Fruit fly (Drosophila melanogaster) whole organism, embryonic: Measurements from ENCODE around the gene CG13407.

Experiments used
- ATbp ChIP-seq: fragments of 200-800 bp; sonication (Bioruptor generic); optimal IDR thresholded peaks from 2 replicates; lab custom pipeline; 2017; ENCODE audit warnings: missing biosample characterization, mild to moderate bottlenecking, missing genetic modification characterization, missing genetic modification reagents
- B-H2 ChIP-seq: fragments of 200-800 bp; sonication (Bioruptor generic); optimal IDR thresholded peaks from 2 replicates; lab custom pipeline; 2018; ENCODE audit warnings: missing biosample characterization, mild to moderate bottlenecking, missing genetic modification characterization
- Bgb ChIP-seq: fragments of 200-800 bp; sonication (Bioruptor generic); IDR thresholded peaks from 2 replicates; pipeline ENCODE4 v1.3.6; 2022; ENCODE audit warnings: missing biosample characterization, missing genetic modification characterization; ENCODE audit not compliant: partially characterized antibody
- CG10565 ChIP-seq: fragments of 200-800 bp; sonication (Bioruptor generic); optimal IDR thresholded peaks from 3 replicates; lab custom pipeline; 2016; ENCODE audit warnings: missing biosample characterization, mild to moderate bottlenecking, missing genetic modification characterization
- CG13287 ChIP-seq: fragments of 200-800 bp; sonication (Bioruptor generic); IDR thresholded peaks from 2 replicates; pipeline ENCODE4 v1.3.6; 2022; ENCODE audit warnings: missing biosample characterization, missing genetic modification characterization; ENCODE audit not compliant: partially characterized antibody
- CG15479 ChIP-seq: fragments of 200-800 bp; sonication (Bioruptor generic); optimal IDR thresholded peaks from 3 replicates; lab custom pipeline; 2019; ENCODE audit warnings: missing biosample characterization, mild to moderate bottlenecking, missing genetic modification characterization, moderate library complexity
- CG15696 ChIP-seq: fragments of 200-800 bp; sonication (Bioruptor generic); optimal IDR thresholded peaks from 2 replicates; lab custom pipeline; 2019; ENCODE audit warnings: missing biosample characterization, mild to moderate bottlenecking, missing genetic modification characterization, moderate library complexity
- CG16813 ChIP-seq: fragments of 200-800 bp; sonication (Bioruptor generic); IDR thresholded peaks from 3 replicates; pipeline ENCODE4 v1.3.6; 2022; ENCODE audit warnings: missing biosample characterization, missing genetic modification characterization; ENCODE audit not compliant: partially characterized antibody
- CG17385 ChIP-seq: fragments of 200-800 bp; sonication (Bioruptor generic); optimal IDR thresholded peaks from 3 replicates; lab custom pipeline; 2018; ENCODE audit warnings: missing biosample characterization, mild to moderate bottlenecking, missing genetic modification characterization
- CG18619 ChIP-seq: fragments of 200-800 bp; sonication (Bioruptor generic); optimal IDR thresholded peaks from 3 replicates; lab custom pipeline; 2017; ENCODE audit warnings: missing biosample characterization, mild to moderate bottlenecking, missing genetic modification characterization
- CG30020 ChIP-seq: fragments of 200-800 bp; optimal IDR thresholded peaks from 2 replicates; lab custom pipeline; 2019; ENCODE audit warnings: missing biosample characterization, mild to moderate bottlenecking, missing genetic modification characterization, moderate library complexity
- CG3838 ChIP-seq: fragments of 200-800 bp; sonication (Bioruptor generic); optimal IDR thresholded peaks from 3 replicates; lab custom pipeline; 2016; ENCODE audit warnings: missing biosample characterization, missing genetic modification characterization
- CG4360 ChIP-seq: fragments of 200-800 bp; sonication (Bioruptor generic); IDR thresholded peaks from 2 replicates; pipeline ENCODE4 v1.3.6; 2022; ENCODE audit warnings: missing biosample characterization, missing genetic modification characterization
- CG4730 ChIP-seq: fragments of 200-800 bp; sonication (Bioruptor generic); IDR thresholded peaks from 2 replicates; pipeline ENCODE4 v1.3.6; 2022; ENCODE audit warnings: missing biosample characterization, missing genetic modification characterization
- CG6689 ChIP-seq: fragments of 200-800 bp; sonication (Bioruptor generic); IDR thresholded peaks from 2 replicates; pipeline ENCODE4 v1.3.6; 2022; ENCODE audit warnings: missing biosample characterization, missing genetic modification characterization
- CG7357 ChIP-seq: fragments of 200-800 bp; sonication (Bioruptor generic); IDR thresholded peaks from 3 replicates; pipeline ENCODE4 v1.3.6; 2022; ENCODE audit warnings: missing biosample characterization, missing genetic modification characterization
- CG7963 ChIP-seq: fragments of 200-800 bp; sonication (Bioruptor generic); IDR thresholded peaks from 3 replicates; pipeline ENCODE4 v1.3.6; 2022; ENCODE audit warnings: missing biosample characterization, missing genetic modification characterization; ENCODE audit not compliant: partially characterized antibody
- CG9215 ChIP-seq: fragments of 200-800 bp; sonication (Bioruptor generic); IDR thresholded peaks from 2 replicates; pipeline ENCODE4 v1.3.6; 2022; ENCODE audit warnings: missing biosample characterization, missing genetic modification characterization
- CG9727 ChIP-seq: fragments of 200-800 bp; sonication (Bioruptor generic); optimal IDR thresholded peaks from 3 replicates; lab custom pipeline; 2017; ENCODE audit warnings: missing biosample characterization, mild to moderate bottlenecking, missing genetic modification characterization
- D ChIP-seq, 2 experiments: fragments of 200-800 bp in 1 of 2; fragments of >200 bp in 1 of 2; sonication (Bioruptor generic) in 1 of 2; optimal IDR thresholded peaks; 2 replicates in 1 of 2; 3 replicates in 1 of 2; lab custom pipeline; 2017; ENCODE audit warnings: mild to moderate bottlenecking in 1 of 2, missing biosample characterization in 1 of 2, missing genetic modification characterization in 1 of 2, missing genetic modification reagents in 1 of 2
- ERR ChIP-seq: fragments of 200-800 bp; sonication (Bioruptor generic); optimal IDR thresholded peaks from 2 replicates; lab custom pipeline; 2016; ENCODE audit warnings: missing biosample characterization, missing genetic modification characterization
- Ets97D ChIP-seq: fragments of 200-800 bp; sonication (Bioruptor generic); optimal IDR thresholded peaks from 3 replicates; lab custom pipeline; 2016; ENCODE audit warnings: missing biosample characterization, missing genetic modification characterization
- Fer3 ChIP-seq: fragments of 200-800 bp; sonication (Bioruptor generic); optimal IDR thresholded peaks from 2 replicates; lab custom pipeline; 2018; ENCODE audit warnings: missing biosample characterization, mild to moderate bottlenecking, missing genetic modification characterization, moderate library complexity
- H15 ChIP-seq: fragments of 200-800 bp; sonication (Bioruptor generic); IDR thresholded peaks from 3 replicates; pipeline ENCODE4 v1.3.6; 2022; ENCODE audit warnings: missing biosample characterization, missing genetic modification characterization
- Hr3 ChIP-seq: fragments of 200-800 bp; sonication (Bioruptor generic); optimal IDR thresholded peaks from 3 replicates; lab custom pipeline; 2016; ENCODE audit warnings: missing biosample characterization, missing genetic modification characterization
- Jarid2 ChIP-seq: fragments of 200-800 bp; sonication (Bioruptor generic); optimal IDR thresholded peaks from 3 replicates; lab custom pipeline; 2017; ENCODE audit warnings: mild to moderate bottlenecking, missing biosample characterization, missing genetic modification reagents, missing genetic modification characterization
- Lhr ChIP-seq: fragments of 200-800 bp; sonication (Bioruptor generic); optimal IDR thresholded peaks from 3 replicates; lab custom pipeline; 2017; ENCODE audit warnings: mild to moderate bottlenecking, missing biosample characterization, missing genetic modification reagents, missing genetic modification characterization
- NC2α ChIP-seq: fragments of 200-800 bp; sonication (Bioruptor generic); optimal IDR thresholded peaks from 2 replicates; lab custom pipeline; 2016; ENCODE audit warnings: missing biosample characterization, missing genetic modification characterization
- NFAT ChIP-seq: fragments of 200-800 bp; sonication (Bioruptor generic); IDR thresholded peaks from 2 replicates; pipeline ENCODE4 v1.3.6; 2022; ENCODE audit warnings: missing biosample characterization, missing genetic modification characterization
- Nf-YA ChIP-seq: fragments of 200-800 bp; sonication (Bioruptor generic); IDR thresholded peaks from 2 replicates; pipeline ENCODE4 v1.3.6; 2022; ENCODE audit warnings: missing biosample characterization, missing genetic modification characterization
- PHDP ChIP-seq: fragments of 200-800 bp; sonication (Bioruptor generic); optimal IDR thresholded peaks from 3 replicates; lab custom pipeline; 2018; ENCODE audit warnings: missing biosample characterization, mild to moderate bottlenecking, missing genetic modification characterization, moderate library complexity
- Poxn ChIP-seq: fragments of 200-800 bp; sonication (Bioruptor generic); IDR thresholded peaks from 2 replicates; pipeline ENCODE4 v1.3.6; 2022; ENCODE audit warnings: missing biosample characterization, missing genetic modification characterization
- Sry-β ChIP-seq: fragments of 200-800 bp; sonication (Bioruptor generic); optimal IDR thresholded peaks from 2 replicates; lab custom pipeline; 2018; ENCODE audit warnings: missing biosample characterization, mild to moderate bottlenecking, missing genetic modification characterization, moderate library complexity
- YL-1 ChIP-seq: fragments of 200-800 bp; sonication (Bioruptor generic); optimal IDR thresholded peaks from 3 replicates; lab custom pipeline; 2017; ENCODE audit warnings: missing biosample characterization, mild to moderate bottlenecking, missing genetic modification characterization
- ato ChIP-seq: fragments of 200-800 bp; sonication (Bioruptor generic); IDR thresholded peaks from 2 replicates; pipeline ENCODE4 v1.3.6; 2022; ENCODE audit warnings: missing biosample characterization, missing genetic modification characterization; ENCODE audit not compliant: partially characterized antibody
- corto ChIP-seq: fragments of 200-800 bp; sonication (Bioruptor generic); optimal IDR thresholded peaks from 2 replicates; lab custom pipeline; 2016; ENCODE audit warnings: missing biosample characterization, mild to moderate bottlenecking, missing genetic modification characterization, moderate library complexity
- en ChIP-seq: fragments of 200-800 bp; sonication (Bioruptor generic); optimal IDR thresholded peaks from 2 replicates; lab custom pipeline; 2016; ENCODE audit warnings: missing biosample characterization, missing genetic modification characterization
- grn ChIP-seq: fragments of 200-800 bp; sonication (Bioruptor generic); optimal IDR thresholded peaks from 3 replicates; lab custom pipeline; 2017; ENCODE audit warnings: missing biosample characterization, missing genetic modification characterization
- jing ChIP-seq: fragments of 200-800 bp; sonication (Bioruptor generic); optimal IDR thresholded peaks from 2 replicates; lab custom pipeline; 2018; ENCODE audit warnings: missing biosample characterization, mild to moderate bottlenecking, missing genetic modification characterization
- oc ChIP-seq: fragments of 200-800 bp; sonication (Bioruptor generic); optimal IDR thresholded peaks from 2 replicates; lab custom pipeline; 2018; ENCODE audit warnings: missing biosample characterization, mild to moderate bottlenecking, missing genetic modification characterization, moderate library complexity
- phol ChIP-seq: fragments of 200-800 bp; sonication (Bioruptor generic); optimal IDR thresholded peaks from 3 replicates; lab custom pipeline; 2018; ENCODE audit warnings: missing biosample characterization, mild to moderate bottlenecking, missing genetic modification characterization, moderate library complexity
- pzg ChIP-seq: fragments of 200-800 bp; sonication (Bioruptor generic); optimal IDR thresholded peaks from 3 replicates; lab custom pipeline; 2018; ENCODE audit warnings: missing biosample characterization, mild to moderate bottlenecking, missing genetic modification characterization, moderate library complexity
- ranshi ChIP-seq: fragments of 200-800 bp; sonication (Bioruptor generic); IDR thresholded peaks from 2 replicates; pipeline ENCODE4 v1.3.6; 2022; ENCODE audit warnings: missing biosample characterization, missing genetic modification characterization
- rib ChIP-seq: fragments of 200-800 bp; sonication (Bioruptor generic); IDR thresholded peaks from 2 replicates; pipeline ENCODE4 v1.3.6; 2022; ENCODE audit warnings: missing biosample characterization, missing genetic modification characterization
- sima ChIP-seq: fragments of 200-800 bp; sonication (Bioruptor generic); optimal IDR thresholded peaks from 2 replicates; lab custom pipeline; 2016; ENCODE audit warnings: missing biosample characterization, missing genetic modification characterization
- slp2 ChIP-seq: fragments of 200-800 bp; sonication (Bioruptor generic); optimal IDR thresholded peaks from 2 replicates; lab custom pipeline; 2016; ENCODE audit warnings: missing biosample characterization, missing genetic modification characterization
- sob ChIP-seq: fragments of 200-800 bp; sonication (Bioruptor generic); IDR thresholded peaks from 2 replicates; pipeline ENCODE4 v1.3.6; 2022; ENCODE audit warnings: missing biosample characterization, missing genetic modification characterization
- sug ChIP-seq: fragments of 200-800 bp; optimal IDR thresholded peaks from 2 replicates; lab custom pipeline; 2019; ENCODE audit warnings: missing biosample characterization, mild to moderate bottlenecking, missing genetic modification characterization, moderate library complexity
- toy ChIP-seq: fragments of 200-800 bp; sonication (Bioruptor generic); IDR thresholded peaks from 2 replicates; pipeline ENCODE4 v1.3.6; 2022; ENCODE audit warnings: missing biosample characterization, missing genetic modification characterization
- trh ChIP-seq: fragments of 200-800 bp; sonication (Bioruptor generic); optimal IDR thresholded peaks from 2 replicates; lab custom pipeline; 2016; ENCODE audit warnings: missing biosample characterization, missing genetic modification characterization

The CG13407 gene

dm6 chr3R:22108316-22108715 is 5.1 kb downstream of the CG13407 start (continued):
- TF ChIP-seq CG10565 (GFP tag; lab: Kevin White, UChicago) (no peak), Ets97D (GFP tag; lab: Kevin White, UChicago) (no peak), CG9215 (no peak), sob (GFP tag; lab: Robert Waterston, UW) (0 out of 2 replicates have a peak, but pooled peaks have one; percentile 34), rib (GFP tag; lab: Robert Waterston, UW) (no peak), CG16813 (no peak), phol (tag; lab: Kevin White, UChicago) (peak; percentile 32), oc (tag; lab: Kevin White, UChicago) (no peak), Hr3 (GFP tag; lab: Kevin White, UChicago) (no peak), CG18619 (GFP tag; lab: Kevin White, UChicago) (peak; percentile 8), CG7357 (GFP tag; lab: Robert Waterston, UW) (peak; percentile 36; the same call in 1 of the 3 replicates), CG15696 (tag; lab: Kevin White, UChicago) (no peak), CG4730 (GFP tag; lab: Robert Waterston, UW) (no peak), trh (no peak), toy (GFP tag; lab: Robert Waterston, UW) (no peak), CG9727 (GFP tag; lab: Kevin White, UChicago) (no peak), Jarid2 (peak; percentile 13), PHDP (no peak), CG3838 (GFP tag; lab: Kevin White, UChicago) (no peak), sug (tag; lab: Kevin White, UChicago) (no peak), Nf-YA (GFP tag; lab: Robert Waterston, UW) (no peak), jing (no peak), NC2α (GFP tag; lab: Kevin White, UChicago) (no peak), B-H2 (no peak), CG6689 (GFP tag; lab: Robert Waterston, UW) (peak; percentile 44), NFAT (GFP tag; lab: Robert Waterston, UW) (no peak), CG7963 (GFP tag; lab: Robert Waterston, UW) (no peak), H15 (GFP tag; lab: Robert Waterston, UW) (no peak), ranshi (peak; percentile 44; the same call in 1 of the 2 replicates), corto (GFP tag; lab: Kevin White, UChicago) (no peak), CG17385 (GFP tag; lab: Kevin White, UChicago) (peak; percentile 53), D (optimal IDR thresholded peaks at IDR 0.05; lab: Kevin White, UChicago) (no peak), D (GFP tag; optimal IDR thresholded peaks at IDR 0.05; lab: Kevin White, UChicago) (peak; percentile 9), CG15479 (GFP tag; lab: Kevin White, UChicago) (no peak), Lhr (GFP tag; lab: Kevin White, UChicago) (no peak), ato (GFP tag; lab: Robert Waterston, UW) (no peak), ERR (no peak), ATbp (GFP tag; lab: Kevin White, UChicago) (peak; percentile 22)

dm6 chr3R:22113127-22113526 is 9.9 kb downstream of the CG13407 start, which contains the start of gene Ir94a:
Ir94a (plus strand) TSS chr3R:22113427.
- TF ChIP-seq slp2 (no peak), grn (GFP tag; lab: Kevin White, UChicago) (no peak), Bgb (GFP tag; lab: Robert Waterston, UW) (no peak), pzg (GFP tag; lab: Kevin White, UChicago) (no peak), CG4360 (GFP tag; lab: Robert Waterston, UW) (no peak), CG30020 (tag; lab: Kevin White, UChicago) (no peak), Sry-β (GFP tag; lab: Kevin White, UChicago) (no peak), en (GFP tag; lab: Kevin White, UChicago) (no peak), Fer3 (tag; lab: Kevin White, UChicago) (no peak), sima (GFP tag; lab: Kevin White, UChicago) (no peak), Poxn (no peak), CG13287 (no peak), YL-1 (GFP tag; lab: Kevin White, UChicago) (no peak)
